Fruit fly (Drosophila melanogaster) whole organism, adult: ENCODE results near the gene CG33514.

Experiments
- CG12768 ChIP-seq: fragments of 200-800 bp; sonication (Bioruptor generic); optimal IDR thresholded peaks from 2 replicates; lab custom pipeline; 2017; ENCODE audit warnings: missing biosample characterization, missing genetic modification characterization, mild to moderate bottlenecking, moderate library complexity, missing genetic modification reagents
- CG14711 ChIP-seq: fragments of 200-800 bp; sonication (Bioruptor generic); optimal IDR thresholded peaks from 2 replicates; lab custom pipeline; 2018; ENCODE audit warnings: missing biosample characterization, mild to moderate bottlenecking, missing genetic modification characterization, moderate library complexity
- CG1620 ChIP-seq: fragments of 200-800 bp; sonication (Bioruptor generic); optimal IDR thresholded peaks from 2 replicates; lab custom pipeline; 2016; ENCODE audit warnings: missing biosample characterization, missing genetic modification characterization
- CG33017 ChIP-seq: fragments of 200-800 bp; sonication (Bioruptor generic); optimal IDR thresholded peaks from 2 replicates; lab custom pipeline; 2018; ENCODE audit warnings: missing biosample characterization, mild to moderate bottlenecking, missing genetic modification characterization, moderate library complexity
- CG7101 ChIP-seq: fragments of 200-800 bp; sonication (Bioruptor generic); optimal IDR thresholded peaks from 2 replicates; lab custom pipeline; 2018; ENCODE audit warnings: missing biosample characterization, mild to moderate bottlenecking, missing genetic modification characterization, moderate library complexity
- Clk ChIP-seq: fragments of 200-800 bp; sonication (Bioruptor generic); optimal IDR thresholded peaks from 2 replicates; lab custom pipeline; 2017; ENCODE audit warnings: missing biosample characterization, missing genetic modification characterization
- Crg-1 ChIP-seq: fragments of 200-800 bp; sonication (Bioruptor generic); optimal IDR thresholded peaks from 2 replicates; lab custom pipeline; 2016; ENCODE audit warnings: missing biosample characterization, missing genetic modification characterization
- Hr96 ChIP-seq: fragments of 200-800 bp; sonication (Bioruptor generic); optimal IDR thresholded peaks from 2 replicates; lab custom pipeline; 2016; ENCODE audit warnings: missing biosample characterization, missing genetic modification characterization
- cic ChIP-seq: fragments of 200-800 bp; sonication (Bioruptor generic); optimal IDR thresholded peaks from 2 replicates; lab custom pipeline; 2017; ENCODE audit warnings: missing biosample characterization, mild to moderate bottlenecking, missing genetic modification characterization, moderate library complexity
- cnc ChIP-seq, 2 experiments: fragments of >200 bp; optimal IDR thresholded peaks; 2 replicates each; lab custom pipeline; 2017

dm6 chr3L:4336588-4336987 lies 28.6 kb upstream of the CG33514 start:
- TF ChIP-seq CG1620 (GFP tag; lab: Kevin White, UChicago) (no peak), CG12768 (no peak), CG33017 (tag; lab: Kevin White, UChicago) (no peak), CG7101 (tag; lab: Kevin White, UChicago) (no peak), Clk (GFP tag; lab: Kevin White, UChicago) (no peak), cnc (optimal IDR thresholded peaks at IDR 0.05; lab: Kevin White, UChicago) (no peak), cic (GFP tag; lab: Kevin White, UChicago) (no peak), Hr96 (no peak), Crg-1 (GFP tag; lab: Kevin White, UChicago) (no peak), CG14711 (tag; lab: Kevin White, UChicago) (no peak)
